5 fruit fly cellular contexts compared by ENCODE assay signal in genomic region chrX:9399810-9400209, dm6.
A peak's percentile ranks its signal among the peaks of the same experiment; 100 is the strongest.
TF ChIP-seq lines count a peak whose summit lies in the region.

No protein-coding gene starts in this region.

- TF ChIP-seq CTCF in whole organism, embryonic (GFP tag; optimal IDR thresholded peaks at IDR 0.05; lab: Kevin White, UChicago) = no peak

TF ChIP-seq in whole organism, adult, 20 proteins besides CTCF, POLR2A, EP300 and RAD21:
- TF ChIP-seq Hr96 (GFP tag; optimal IDR thresholded peaks at IDR 0.05; lab: Kevin White, UChicago) = no peak
- TF ChIP-seq kay (GFP tag; lab: Kevin White, UChicago; ENCODE audit: borderline replicate concordance) = no peak
- no peak for TF ChIP-seq bab1 (GFP tag; optimal IDR thresholded peaks at IDR 0.05; lab: Kevin White, UChicago)
- peak; percentile 19 for TF ChIP-seq CG5204 (GFP tag; optimal IDR thresholded peaks at IDR 0.05; lab: Kevin White, UChicago)
- TF ChIP-seq CG7045 (GFP tag; optimal IDR thresholded peaks at IDR 0.05; lab: Kevin White, UChicago) = peak; percentile 21
TF ChIP-seq in whole organism, adult: peak in this region for 2.

TF ChIP-seq in whole organism, embryonic, 481 proteins besides CTCF, POLR2A, EP300 and RAD21 (continues in another document):
- TF ChIP-seq stwl (tag; optimal IDR thresholded peaks at IDR 0.05; lab: Kevin White, UChicago) (no peak), insv (GFP tag; optimal IDR thresholded peaks at IDR 0.05; lab: Kevin White, UChicago) (no peak), Oaz (GFP tag; IDR thresholded peaks at IDR 0.05; lab: Robert Waterston, UW) (no peak), crc (GFP tag; optimal IDR thresholded peaks at IDR 0.05; lab: Kevin White, UChicago) (no peak), pho (GFP tag; optimal IDR thresholded peaks at IDR 0.05; lab: Kevin White, UChicago) (no peak), CG7839 (tag; optimal IDR thresholded peaks at IDR 0.05; lab: Kevin White, UChicago) (peak; percentile 28), CG4820 (GFP tag; optimal IDR thresholded peaks at IDR 0.05; lab: Kevin White, UChicago) (no peak), CG2120 (GFP tag; optimal IDR thresholded peaks at IDR 0.05; lab: Kevin White, UChicago) (peak; percentile 18), gem (tag; optimal IDR thresholded peaks at IDR 0.05; lab: Kevin White, UChicago) (peak; percentile 19), vvl (GFP tag; IDR thresholded peaks at IDR 0.05; lab: Robert Waterston, UW) (no peak), CG1603 (tag; optimal IDR thresholded peaks at IDR 0.05; lab: Kevin White, UChicago) (peak; percentile 24), Gug (GFP tag; IDR thresholded peaks at IDR 0.05; lab: Robert Waterston, UW) (peak; percentile 22; the same call in 1 of the 4 replicates), lilli (GFP tag; optimal IDR thresholded peaks at IDR 0.05; lab: Kevin White, UChicago) (peak; percentile 10), CG11723 (GFP tag; optimal IDR thresholded peaks at IDR 0.05; lab: Kevin White, UChicago) (no peak), ind (GFP tag; optimal IDR thresholded peaks at IDR 0.05; lab: Kevin White, UChicago) (peak; percentile 7), dmrt99B (tag; optimal IDR thresholded peaks at IDR 0.05; lab: Kevin White, UChicago) (peak; percentile 18), sens (GFP tag; lab: Kevin White, UChicago) (peak; percentile 45), zfh1 (GFP tag; IDR thresholded peaks at IDR 0.05; lab: Robert Waterston, UW) (0 out of 3 replicates have a peak, but pooled peaks have one; percentile 11), inv (GFP tag; IDR thresholded peaks at IDR 0.05; lab: Robert Waterston, UW; ENCODE audit: partially characterized antibody) (no peak), slbo (GFP tag; IDR thresholded peaks at IDR 0.05; lab: Robert Waterston, UW) (peak; percentile 50), CG2889 (GFP tag; IDR thresholded peaks at IDR 0.05; lab: Robert Waterston, UW) (no peak), CG12769 (tag; optimal IDR thresholded peaks at IDR 0.05; lab: Kevin White, UChicago) (peak; percentile 27)

TF ChIP-seq in whole organism, prepupa, 60 proteins besides CTCF, POLR2A, EP300 and RAD21 (continues in another document):
- TF ChIP-seq CG31627 (GFP tag; optimal IDR thresholded peaks at IDR 0.05; lab: Kevin White, UChicago) (no peak), Ets96B (tag; optimal IDR thresholded peaks at IDR 0.05; lab: Kevin White, UChicago) (peak; percentile 48), CG1621 (tag; optimal IDR thresholded peaks at IDR 0.05; lab: Kevin White, UChicago) (peak; percentile 51), lz (GFP tag; optimal IDR thresholded peaks at IDR 0.05; lab: Kevin White, UChicago) (peak; percentile 16), CG6163 (GFP tag; IDR thresholded peaks at IDR 0.05; lab: Robert Waterston, UW) (peak; percentile 59; the same call in 2 of the 3 replicates), CG10669 (GFP tag; optimal IDR thresholded peaks at IDR 0.05; lab: Kevin White, UChicago) (peak; percentile 59), Sox102F (GFP tag; optimal IDR thresholded peaks at IDR 0.05; lab: Kevin White, UChicago) (no peak), ss (GFP tag; optimal IDR thresholded peaks at IDR 0.05; lab: Kevin White, UChicago) (peak; percentile 17 to 34), Smox (GFP tag; optimal IDR thresholded peaks at IDR 0.05; lab: Kevin White, UChicago) (no peak), Hr39 (GFP tag; optimal IDR thresholded peaks at IDR 0.05; lab: Kevin White, UChicago) (peak; percentile 43), CG34406 (GFP tag; optimal IDR thresholded peaks at IDR 0.05; lab: Kevin White, UChicago) (no peak), eg (GFP tag; IDR thresholded peaks at IDR 0.05; lab: Robert Waterston, UW) (peak; percentile 35; the same call in 1 of the 3 replicates), CG6854 (GFP tag; optimal IDR thresholded peaks at IDR 0.05; lab: Kevin White, UChicago) (no peak), Met (GFP tag; optimal IDR thresholded peaks at IDR 0.05; lab: Kevin White, UChicago) (peak; percentile 3), fkh (GFP tag; optimal IDR thresholded peaks at IDR 0.05; lab: Kevin White, UChicago) (no peak), dsx (GFP tag; optimal IDR thresholded peaks at IDR 0.05; lab: Kevin White, UChicago; ENCODE audit: poor library complexity, severe bottlenecking) (peak; percentile 26), dac (GFP tag; optimal IDR thresholded peaks at IDR 0.05; lab: Kevin White, UChicago) (peak; percentile 8), CG32006 (GFP tag; optimal IDR thresholded peaks at IDR 0.05; lab: Kevin White, UChicago) (peak; percentile 61), CG11762 (GFP tag; optimal IDR thresholded peaks at IDR 0.05; lab: Kevin White, UChicago; ENCODE audit: insufficient read depth) (peak; percentile 2), topi (GFP tag; optimal IDR thresholded peaks at IDR 0.05; lab: Kevin White, UChicago) (peak; percentile 23), CG11902 (GFP tag; optimal IDR thresholded peaks at IDR 0.05; lab: Kevin White, UChicago) (no peak)

TF ChIP-seq in whole organism, pupa, 21 proteins besides CTCF, POLR2A, EP300 and RAD21:
- TF ChIP-seq CG13204 (GFP tag; optimal IDR thresholded peaks at IDR 0.05; lab: Kevin White, UChicago) (no peak), CG12605 (GFP tag; IDR thresholded peaks at IDR 0.05; lab: Robert Waterston, UW) (0 out of 2 replicates have a peak, but pooled peaks have one; percentile 10), CG8159 (tag; optimal IDR thresholded peaks at IDR 0.05; lab: Kevin White, UChicago) (peak; percentile 59), fd96Ca (GFP tag; IDR thresholded peaks at IDR 0.05; lab: Robert Waterston, UW) (peak; percentile 62; the same call in 2 of the 3 replicates), gl (tag; optimal IDR thresholded peaks at IDR 0.05; lab: Kevin White, UChicago) (no peak), CG15710 (tag; optimal IDR thresholded peaks at IDR 0.05; lab: Kevin White, UChicago) (peak; percentile 59), rn (GFP tag; IDR thresholded peaks at IDR 0.05; lab: Robert Waterston, UW) (no peak), CG17806 (tag; optimal IDR thresholded peaks at IDR 0.05; lab: Kevin White, UChicago) (peak; percentile 57), CG8301 (tag; optimal IDR thresholded peaks at IDR 0.05; lab: Kevin White, UChicago) (peak; percentile 49), D1 (tag; optimal IDR thresholded peaks at IDR 0.05; lab: Kevin White, UChicago) (no peak), CG10348 (GFP tag; IDR thresholded peaks at IDR 0.05; lab: Robert Waterston, UW) (no peak), CG32121 (GFP tag; IDR thresholded peaks at IDR 0.05; lab: Robert Waterston, UW) (no peak), CG9948 (tag; optimal IDR thresholded peaks at IDR 0.05; lab: Kevin White, UChicago) (peak; percentile 58), CG4496 (GFP tag; IDR thresholded peaks at IDR 0.05; lab: Robert Waterston, UW) (peak; percentile 61; the same call in 2 of the 3 replicates), Pif1A (GFP tag; optimal IDR thresholded peaks at IDR 0.05; lab: Kevin White, UChicago) (peak; percentile 40), CG34367 (tag; optimal IDR thresholded peaks at IDR 0.05; lab: Kevin White, UChicago) (peak; percentile 56), Ets98B (GFP tag; IDR thresholded peaks at IDR 0.05; lab: Robert Waterston, UW) (peak; percentile 40; the same call in 1 of the 2 replicates), CG14655 (GFP tag; optimal IDR thresholded peaks at IDR 0.05; lab: Kevin White, UChicago) (peak; percentile 63), Pif1B (GFP tag; optimal IDR thresholded peaks at IDR 0.05; lab: Kevin White, UChicago) (peak; percentile 11), EcR (GFP tag; optimal IDR thresholded peaks at IDR 0.05; lab: Kevin White, UChicago) (no peak), Snoo (tag; optimal IDR thresholded peaks at IDR 0.05; lab: Kevin White, UChicago) (no peak)

TF ChIP-seq in whole organism, wandering third instar larva, 38 proteins besides CTCF, POLR2A, EP300 and RAD21:
- no peak for TF ChIP-seq OdsH (GFP tag; optimal IDR thresholded peaks at IDR 0.05; lab: Kevin White, UChicago)
- TF ChIP-seq foxo (GFP tag; optimal IDR thresholded peaks at IDR 0.05; lab: Kevin White, UChicago) = peak in 1 of 2 experiments; percentile 1
- TF ChIP-seq Hnf4 (GFP tag; optimal IDR thresholded peaks at IDR 0.05; lab: Kevin White, UChicago) = no peak
- peak; percentile 12 for TF ChIP-seq rgr (GFP tag; optimal IDR thresholded peaks at IDR 0.05; lab: Kevin White, UChicago)
TF ChIP-seq in whole organism, wandering third instar larva: peak in this region for 2.
